Fruit fly (Drosophila melanogaster): ENCODE measurements around the gene CG31468.

DNA sequence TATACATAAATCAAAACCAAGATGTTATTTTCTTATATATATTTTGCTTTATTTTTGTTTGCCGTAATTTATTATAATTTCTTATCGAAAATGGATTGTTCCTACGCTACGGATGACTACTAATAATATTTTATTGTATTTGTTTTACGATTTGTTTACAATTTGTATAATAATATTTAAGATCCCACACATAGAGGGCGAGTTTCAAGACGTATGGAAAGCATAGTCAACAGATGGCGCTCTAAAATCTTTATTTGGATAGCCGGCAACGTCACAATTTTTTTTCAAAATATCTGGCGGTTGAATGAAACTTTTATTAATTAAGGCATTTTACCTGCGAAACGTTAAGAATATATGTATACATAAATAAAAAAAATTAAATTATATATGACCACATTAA is 21.8 kb upstream of the CG31468 start:
- no peak for TF ChIP-seq psq (optimal IDR thresholded peaks at IDR 0.05)
- TF ChIP-seq h (optimal IDR thresholded peaks at IDR 0.05), result no peak
- TF ChIP-seq insv (optimal IDR thresholded peaks at IDR 0.05), result no peak

Measured in Kc167 (cell line).